Fruit fly (Drosophila melanogaster) whole organism, embryonic: ENCODE results near the gene CG11382.

Source experiments
- Atf-2 ChIP-seq: fragments of 200-800 bp; sonication (Bioruptor generic); optimal IDR thresholded peaks from 2 replicates; lab custom pipeline; 2016; ENCODE audit warnings: missing biosample characterization, missing genetic modification characterization
- Bgb ChIP-seq: fragments of 200-800 bp; sonication (Bioruptor generic); IDR thresholded peaks from 2 replicates; pipeline ENCODE4 v1.3.6; 2022; ENCODE audit warnings: missing biosample characterization, missing genetic modification characterization; ENCODE audit not compliant: partially characterized antibody
- CG11695 ChIP-seq: fragments of 200-800 bp; sonication (Bioruptor generic); IDR thresholded peaks from 3 replicates; pipeline ENCODE4 v1.3.6; 2022; ENCODE audit warnings: missing biosample characterization, missing genetic modification characterization
- CG13624 ChIP-seq: fragments of 200-800 bp; sonication (Bioruptor generic); optimal IDR thresholded peaks from 2 replicates; lab custom pipeline; 2016; ENCODE audit warnings: missing biosample characterization, missing genetic modification characterization
- CG1832 ChIP-seq: fragments of 200-800 bp; sonication (Bioruptor generic); optimal IDR thresholded peaks from 2 replicates; lab custom pipeline; 2017; ENCODE audit warnings: missing biosample characterization, mild to moderate bottlenecking, missing genetic modification characterization, inconsistent platforms
- CG18619 ChIP-seq: fragments of 200-800 bp; sonication (Bioruptor generic); optimal IDR thresholded peaks from 3 replicates; lab custom pipeline; 2017; ENCODE audit warnings: missing biosample characterization, mild to moderate bottlenecking, missing genetic modification characterization
- CG3163 ChIP-seq: fragments of 200-800 bp; sonication (Bioruptor generic); optimal IDR thresholded peaks from 3 replicates; lab custom pipeline; 2016; ENCODE audit warnings: missing biosample characterization, missing genetic modification characterization
- CG3847 ChIP-seq: fragments of 200-800 bp; sonication (Bioruptor generic); IDR thresholded peaks from 2 replicates; pipeline ENCODE4 v1.3.6; 2022; ENCODE audit warnings: missing biosample characterization, missing genetic modification characterization
- CG4707 ChIP-seq: fragments of 200-800 bp; sonication (Bioruptor generic); optimal IDR thresholded peaks from 2 replicates; lab custom pipeline; 2018; ENCODE audit warnings: missing biosample characterization, mild to moderate bottlenecking, missing genetic modification characterization, moderate library complexity
- CG5953 ChIP-seq: fragments of 200-800 bp; sonication (Bioruptor generic); IDR thresholded peaks from 2 replicates; pipeline ENCODE4 v1.3.6; 2022; ENCODE audit warnings: missing biosample characterization, missing genetic modification characterization
- CG6272 ChIP-seq: fragments of 200-800 bp; sonication (Bioruptor generic); IDR thresholded peaks from 2 replicates; pipeline ENCODE4 v1.3.6; 2022; ENCODE audit warnings: missing biosample characterization, missing genetic modification characterization
- CG6765 ChIP-seq: fragments of 200-800 bp; sonication (Bioruptor generic); optimal IDR thresholded peaks from 3 replicates; lab custom pipeline; 2017; ENCODE audit warnings: missing biosample characterization, mild to moderate bottlenecking, missing genetic modification characterization
- CG9932 ChIP-seq: fragments of 200-800 bp; sonication (Bioruptor generic); IDR thresholded peaks from 2 replicates; pipeline ENCODE4 v1.3.6; 2022; ENCODE audit warnings: missing biosample characterization, missing genetic modification characterization
- CTCF ChIP-seq: fragments of 200-800 bp; sonication (Bioruptor generic); optimal IDR thresholded peaks from 2 replicates; lab custom pipeline; 2017; ENCODE audit warnings: missing biosample characterization, mild to moderate bottlenecking, missing genetic modification characterization, moderate library complexity
- Dbx ChIP-seq: fragments of 200-800 bp; sonication (Bioruptor generic); IDR thresholded peaks from 3 replicates; pipeline ENCODE4 v1.3.6; 2022; ENCODE audit warnings: missing biosample characterization, missing genetic modification characterization
- E2f2 ChIP-seq: fragments of 200-800 bp; sonication (Bioruptor generic); IDR thresholded peaks from 2 replicates; pipeline ENCODE4 v1.3.6; 2022; ENCODE audit warnings: missing biosample characterization, missing genetic modification characterization
- Eip74EF ChIP-seq, 2 experiments: fragments of 200-800 bp in 1 of 2; fragments of >200 bp in 1 of 2; sonication (Bioruptor generic) in 1 of 2; optimal IDR thresholded peaks; 2 replicates each; lab custom pipeline; 2017 to 2019; ENCODE audit warnings: missing biosample characterization in 2 of 2, missing genetic modification characterization in 2 of 2, mild to moderate bottlenecking in 1 of 2, moderate library complexity in 1 of 2
- Fer2 ChIP-seq: fragments of 200-800 bp; sonication (Bioruptor generic); optimal IDR thresholded peaks from 2 replicates; lab custom pipeline; 2018; ENCODE audit warnings: missing biosample characterization, mild to moderate bottlenecking, missing genetic modification characterization, moderate library complexity
- Gug ChIP-seq: fragments of 200-800 bp; sonication (Bioruptor generic); IDR thresholded peaks from 4 replicates; pipeline ENCODE4 v1.3.6; 2022; ENCODE audit warnings: missing biosample characterization, missing genetic modification characterization
- Hey ChIP-seq: fragments of 200-800 bp; sonication (Bioruptor generic); optimal IDR thresholded peaks from 3 replicates; lab custom pipeline; 2018; ENCODE audit warnings: missing biosample characterization, mild to moderate bottlenecking, missing genetic modification characterization
- Jarid2 ChIP-seq: fragments of 200-800 bp; sonication (Bioruptor generic); optimal IDR thresholded peaks from 3 replicates; lab custom pipeline; 2017; ENCODE audit warnings: mild to moderate bottlenecking, missing biosample characterization, missing genetic modification reagents, missing genetic modification characterization
- MTF-1 ChIP-seq: fragments of 200-800 bp; sonication (Bioruptor generic); optimal IDR thresholded peaks from 2 replicates; lab custom pipeline; 2018; ENCODE audit warnings: missing biosample characterization, mild to moderate bottlenecking, missing genetic modification characterization, borderline replicate concordance
- Meics ChIP-seq: fragments of 200-800 bp; sonication (Bioruptor generic); optimal IDR thresholded peaks from 2 replicates; lab custom pipeline; 2017; ENCODE audit warnings: missing biosample characterization, mild to moderate bottlenecking, missing genetic modification characterization
- ab ChIP-seq: fragments of 200-800 bp; sonication (Bioruptor generic); optimal IDR thresholded peaks from 2 replicates; lab custom pipeline; 2016; ENCODE audit warnings: missing biosample characterization, missing genetic modification characterization
- bowl ChIP-seq: fragments of 200-800 bp; sonication (Bioruptor generic); IDR thresholded peaks from 2 replicates; pipeline ENCODE4 v1.3.6; 2022; ENCODE audit warnings: missing biosample characterization, missing genetic modification characterization
- corto ChIP-seq: fragments of 200-800 bp; sonication (Bioruptor generic); optimal IDR thresholded peaks from 2 replicates; lab custom pipeline; 2016; ENCODE audit warnings: missing biosample characterization, mild to moderate bottlenecking, missing genetic modification characterization, moderate library complexity
- croc ChIP-seq: fragments of 200-800 bp; sonication (Bioruptor generic); conservative IDR thresholded peaks from 3 replicates; pipeline ENCODE4 v1.3.6; 2022; ENCODE audit warnings: missing biosample characterization, missing genetic modification characterization
- crp ChIP-seq, 2 experiments: fragments of 200-800 bp; sonication (Bioruptor generic); optimal IDR thresholded peaks; 2 replicates in 1 of 2; 3 replicates in 1 of 2; lab custom pipeline; 2017; ENCODE audit warnings: missing biosample characterization in 2 of 2, missing genetic modification characterization in 2 of 2, mild to moderate bottlenecking in 1 of 2, moderate library complexity in 1 of 2
- dati ChIP-seq: fragments of 200-800 bp; sonication (Bioruptor generic); IDR thresholded peaks from 2 replicates; pipeline ENCODE4 v1.3.6; 2022; ENCODE audit warnings: missing biosample characterization, missing genetic modification characterization
- esg ChIP-seq: fragments of 200-800 bp; sonication (Bioruptor generic); conservative IDR thresholded peaks from 2 replicates; pipeline ENCODE4 v1.3.6; 2022; ENCODE audit warnings: missing biosample characterization, missing genetic modification characterization
- exex ChIP-seq: fragments of 200-800 bp; sonication (Bioruptor generic); optimal IDR thresholded peaks from 4 replicates; lab custom pipeline; 2018; ENCODE audit warnings: missing biosample characterization, mild to moderate bottlenecking, missing genetic modification characterization, moderate library complexity
- fru ChIP-seq: fragments of >200 bp; optimal IDR thresholded peaks from 2 replicates; lab custom pipeline; 2017
- gcm ChIP-seq: fragments of 200-800 bp; sonication (Bioruptor generic); optimal IDR thresholded peaks from 2 replicates; lab custom pipeline; 2019; ENCODE audit warnings: missing biosample characterization, mild to moderate bottlenecking, missing genetic modification characterization, moderate library complexity
- her ChIP-seq: fragments of 200-800 bp; sonication (Bioruptor generic); optimal IDR thresholded peaks from 2 replicates; lab custom pipeline; 2016; ENCODE audit warnings: missing biosample characterization, missing genetic modification characterization
- ind ChIP-seq: fragments of 200-800 bp; sonication (Bioruptor generic); optimal IDR thresholded peaks from 3 replicates; lab custom pipeline; 2016; ENCODE audit warnings: missing biosample characterization, missing genetic modification characterization
- kni ChIP-seq: fragments of 200-800 bp; sonication (Bioruptor generic); optimal IDR thresholded peaks from 3 replicates; lab custom pipeline; 2017; ENCODE audit warnings: mild to moderate bottlenecking, missing biosample characterization, missing genetic modification reagents, missing genetic modification characterization
- lab ChIP-seq: fragments of 200-800 bp; sonication (Bioruptor generic); optimal IDR thresholded peaks from 3 replicates; lab custom pipeline; 2017; ENCODE audit warnings: missing biosample characterization, missing genetic modification characterization, mild to moderate bottlenecking, moderate library complexity, missing genetic modification reagents
- lola ChIP-seq, 3 experiments: fragments of >200 bp in 2 of 3; fragments of 200-800 bp in 1 of 3; sonication (Bioruptor generic) in 1 of 3; optimal IDR thresholded peaks; 2 replicates each; lab custom pipeline; 2017 to 2019; ENCODE audit warnings: missing biosample characterization in 3 of 3, missing genetic modification characterization in 3 of 3, mild to moderate bottlenecking in 1 of 3, moderate library complexity in 1 of 3
- nom ChIP-seq: fragments of 200-800 bp; sonication (Bioruptor generic); optimal IDR thresholded peaks from 2 replicates; lab custom pipeline; 2017; ENCODE audit warnings: missing biosample characterization, missing genetic modification characterization, mild to moderate bottlenecking, moderate library complexity, missing genetic modification reagents
- odd ChIP-seq: fragments of 200-800 bp; sonication (Bioruptor generic); optimal IDR thresholded peaks from 2 replicates; lab custom pipeline; 2017; ENCODE audit warnings: missing biosample characterization, mild to moderate bottlenecking, missing genetic modification characterization
- onecut ChIP-seq: fragments of 200-800 bp; sonication (Bioruptor generic); IDR thresholded peaks from 2 replicates; pipeline ENCODE4 v1.3.6; 2022; ENCODE audit warnings: missing biosample characterization, missing genetic modification characterization
- phol ChIP-seq: fragments of 200-800 bp; sonication (Bioruptor generic); optimal IDR thresholded peaks from 3 replicates; lab custom pipeline; 2018; ENCODE audit warnings: missing biosample characterization, mild to moderate bottlenecking, missing genetic modification characterization, moderate library complexity
- pita ChIP-seq: fragments of 200-800 bp; sonication (Bioruptor generic); optimal IDR thresholded peaks from 2 replicates; lab custom pipeline; 2017; ENCODE audit warnings: missing biosample characterization, mild to moderate bottlenecking, missing genetic modification characterization
- pnt ChIP-seq: fragments of 200-800 bp; sonication (Bioruptor generic); optimal IDR thresholded peaks from 3 replicates; lab custom pipeline; 2016; ENCODE audit warnings: missing biosample characterization, missing genetic modification characterization
- pros ChIP-seq: fragments of 200-800 bp; sonication (Bioruptor generic); optimal IDR thresholded peaks from 3 replicates; lab custom pipeline; 2019; ENCODE audit warnings: missing biosample characterization, mild to moderate bottlenecking, missing genetic modification characterization, moderate library complexity
- repo ChIP-seq: fragments of 200-800 bp; sonication (Bioruptor generic); optimal IDR thresholded peaks from 2 replicates; lab custom pipeline; 2016; ENCODE audit warnings: missing biosample characterization, missing genetic modification characterization
- schlank ChIP-seq: fragments of 200-800 bp; sonication (Bioruptor generic); optimal IDR thresholded peaks from 2 replicates; lab custom pipeline; 2018; ENCODE audit warnings: missing biosample characterization, mild to moderate bottlenecking, missing genetic modification characterization
- sima ChIP-seq: fragments of 200-800 bp; sonication (Bioruptor generic); optimal IDR thresholded peaks from 2 replicates; lab custom pipeline; 2016; ENCODE audit warnings: missing biosample characterization, missing genetic modification characterization
- sr ChIP-seq: fragments of 200-800 bp; sonication (Bioruptor generic); IDR thresholded peaks from 3 replicates; pipeline ENCODE4 v1.3.6; 2022; ENCODE audit warnings: missing biosample characterization, missing genetic modification characterization
- sug ChIP-seq: fragments of 200-800 bp; optimal IDR thresholded peaks from 2 replicates; lab custom pipeline; 2019; ENCODE audit warnings: missing biosample characterization, mild to moderate bottlenecking, missing genetic modification characterization, moderate library complexity
- tx ChIP-seq: fragments of 200-800 bp; sonication (Bioruptor generic); optimal IDR thresholded peaks from 2 replicates; lab custom pipeline; 2016; ENCODE audit warnings: missing biosample characterization, missing genetic modification characterization
- zfh2 ChIP-seq: fragments of 200-800 bp; sonication (Bioruptor generic); optimal IDR thresholded peaks from 2 replicates; lab custom pipeline; 2016; ENCODE audit warnings: missing biosample characterization, missing genetic modification characterization

CG11382 gene

dm6 chrX:1171018-1171417 lies 38.8 kb upstream of the CG11382 start (continued):
- TF ChIP-seq esg (GFP tag; lab: Robert Waterston, UW) (no peak), bowl (GFP tag; lab: Robert Waterston, UW) (no peak), MTF-1 (GFP tag; lab: Kevin White, UChicago) (no peak), sug (peak; percentile 49), schlank (tag; lab: Kevin White, UChicago) (peak; percentile 19), Bgb (GFP tag; lab: Robert Waterston, UW) (no peak), Dbx (GFP tag; lab: Robert Waterston, UW) (no peak), gcm (GFP tag; lab: Kevin White, UChicago) (no peak), repo (GFP tag; lab: Kevin White, UChicago) (no peak), CG3847 (0 out of 2 replicates have a peak, but pooled peaks have one; percentile 25), Atf-2 (GFP tag; lab: Kevin White, UChicago) (peak; percentile 12), lab (GFP tag; lab: Kevin White, UChicago) (peak; percentile 59), Hey (no peak), fru (no peak), lola (GFP tag; optimal IDR thresholded peaks at IDR 0.05; lab: Kevin White, UChicago) (no peak), CG13624 (GFP tag; lab: Kevin White, UChicago) (peak; percentile 21), CG18619 (GFP tag; lab: Kevin White, UChicago) (peak; percentile 42), crp (GFP tag; optimal IDR thresholded peaks at IDR 0.05; lab: Kevin White, UChicago) (no peak), CG11695 (peak; percentile 50; the same call in 1 of the 3 replicates), kni (no peak), CG6272 (GFP tag; lab: Robert Waterston, UW) (no peak), nom (peak; percentile 36), CG3163 (no peak), CG6765 (GFP tag; lab: Kevin White, UChicago) (peak; percentile 49), exex (tag; lab: Kevin White, UChicago) (no peak), pros (no peak), dati (no peak), croc (GFP tag; lab: Robert Waterston, UW) (no peak), odd (GFP tag; lab: Kevin White, UChicago) (no peak), pita (GFP tag; lab: Kevin White, UChicago) (no peak), Meics (GFP tag; lab: Kevin White, UChicago) (peak; percentile 74), pnt (GFP tag; lab: Kevin White, UChicago) (no peak), Eip74EF (GFP tag; optimal IDR thresholded peaks at IDR 0.05; lab: Kevin White, UChicago) (peak in 1 of 2 experiments; percentile 31), CG5953 (GFP tag; lab: Robert Waterston, UW) (no peak), phol (no peak), ind (GFP tag; lab: Kevin White, UChicago) (peak; percentile 41), corto (GFP tag; lab: Kevin White, UChicago) (no peak), Jarid2 (GFP tag; lab: Kevin White, UChicago) (peak; percentile 3), tx (GFP tag; lab: Kevin White, UChicago) (no peak), CTCF (GFP tag; lab: Kevin White, UChicago) (no peak), E2f2 (GFP tag; lab: Robert Waterston, UW) (no peak; the same call in 1 of the 2 replicates), zfh2 (GFP tag; lab: Kevin White, UChicago) (no peak), onecut (GFP tag; lab: Robert Waterston, UW) (no peak), her (no peak), Gug (no peak), ab (GFP tag; lab: Kevin White, UChicago) (no peak), sr (GFP tag; lab: Robert Waterston, UW) (no peak), CG9932 (peak; percentile 38; the same call in 1 of the 2 replicates), CG4707 (GFP tag; lab: Kevin White, UChicago) (no peak), Fer2 (tag; lab: Kevin White, UChicago) (no peak), CG1832 (GFP tag; lab: Kevin White, UChicago) (no peak), sima (GFP tag; lab: Kevin White, UChicago) (no peak)
